Fruit fly (Drosophila melanogaster) whole organism, prepupa: Measurements from ENCODE around the gene CG42591.

ENCODE experiments used
- CG10631 ChIP-seq: fragments of 200-800 bp; sonication (Bioruptor generic); optimal IDR thresholded peaks from 2 replicates; lab custom pipeline; 2016; ENCODE audit warnings: missing biosample characterization, missing genetic modification characterization
- CG11762 ChIP-seq: fragments of 200-800 bp; sonication (Bioruptor generic); optimal IDR thresholded peaks from 3 replicates; lab custom pipeline; 2016; ENCODE audit warnings: missing biosample characterization, missing genetic modification characterization; ENCODE audit not compliant: insufficient read depth
- CG11902 ChIP-seq: fragments of 200-800 bp; sonication (Bioruptor generic); optimal IDR thresholded peaks from 3 replicates; lab custom pipeline; 2016; ENCODE audit warnings: missing biosample characterization, missing genetic modification characterization
- CG16779 ChIP-seq: fragments of 200-800 bp; sonication (Bioruptor generic); optimal IDR thresholded peaks from 3 replicates; lab custom pipeline; 2017; ENCODE audit warnings: missing biosample characterization, mild to moderate bottlenecking, missing genetic modification characterization
- CG32006 ChIP-seq: fragments of 200-800 bp; sonication (Bioruptor generic); optimal IDR thresholded peaks from 3 replicates; lab custom pipeline; 2017; ENCODE audit warnings: missing biosample characterization, mild to moderate bottlenecking, missing genetic modification characterization
- CG4318 ChIP-seq: fragments of 200-800 bp; sonication (Bioruptor generic); optimal IDR thresholded peaks from 3 replicates; lab custom pipeline; 2017; ENCODE audit warnings: missing biosample characterization, mild to moderate bottlenecking, missing genetic modification characterization
- CG6854 ChIP-seq: fragments of 200-800 bp; sonication (Bioruptor generic); optimal IDR thresholded peaks from 2 replicates; lab custom pipeline; 2017; ENCODE audit warnings: missing biosample characterization, mild to moderate bottlenecking, missing genetic modification characterization
- CG8319 ChIP-seq: fragments of 200-800 bp; sonication (Bioruptor generic); optimal IDR thresholded peaks from 3 replicates; lab custom pipeline; 2016; ENCODE audit warnings: missing biosample characterization, missing genetic modification characterization
- CG8632 ChIP-seq: fragments of 200-800 bp; sonication (Bioruptor generic); optimal IDR thresholded peaks from 3 replicates; lab custom pipeline; 2016; ENCODE audit warnings: missing biosample characterization, missing genetic modification characterization
- CG9139 ChIP-seq: fragments of 200-800 bp; sonication (Bioruptor generic); optimal IDR thresholded peaks from 3 replicates; lab custom pipeline; 2017; ENCODE audit warnings: missing biosample characterization, mild to moderate bottlenecking, missing genetic modification characterization
- Eip93F ChIP-seq: fragments of 200-800 bp; sonication (Bioruptor generic); optimal IDR thresholded peaks from 2 replicates; lab custom pipeline; 2016; ENCODE audit warnings: missing biosample characterization, mild to moderate bottlenecking, missing genetic modification characterization
- Ets21C ChIP-seq: fragments of 200-800 bp; sonication (Bioruptor generic); optimal IDR thresholded peaks from 3 replicates; lab custom pipeline; 2016; ENCODE audit warnings: missing biosample characterization, missing genetic modification characterization
- Gug ChIP-seq: fragments of 200-800 bp; sonication (Bioruptor generic); IDR thresholded peaks from 2 replicates; pipeline ENCODE4 v1.3.6; 2022; ENCODE audit warnings: missing biosample characterization, missing genetic modification characterization
- Hr38 ChIP-seq: sonication (Bioruptor generic); optimal IDR thresholded peaks from 2 replicates; lab custom pipeline; 2016; ENCODE audit warnings: missing biosample characterization, missing genetic modification characterization
- Hr39 ChIP-seq: fragments of 200-800 bp; sonication (Bioruptor generic); optimal IDR thresholded peaks from 2 replicates; lab custom pipeline; 2016; ENCODE audit warnings: missing biosample characterization, missing genetic modification characterization
- Hr4 ChIP-seq: fragments of 200-800 bp; sonication (Bioruptor generic); optimal IDR thresholded peaks from 3 replicates; lab custom pipeline; 2016; ENCODE audit warnings: missing biosample characterization, missing genetic modification characterization
- Lpt ChIP-seq: fragments of 200-800 bp; sonication (Bioruptor generic); optimal IDR thresholded peaks from 3 replicates; lab custom pipeline; 2016; ENCODE audit warnings: missing biosample characterization, missing genetic modification characterization
- Met ChIP-seq: fragments of 200-800 bp; sonication (Bioruptor generic); optimal IDR thresholded peaks from 3 replicates; lab custom pipeline; 2016; ENCODE audit warnings: missing biosample characterization, missing genetic modification characterization
- OdsH ChIP-seq: fragments of 200-800 bp; sonication (Bioruptor generic); optimal IDR thresholded peaks from 3 replicates; lab custom pipeline; 2016; ENCODE audit warnings: missing biosample characterization, missing genetic modification characterization
- Sox102F ChIP-seq: fragments of 200-800 bp; sonication (Bioruptor generic); optimal IDR thresholded peaks from 2 replicates; lab custom pipeline; 2016; ENCODE audit warnings: missing biosample characterization, mild to moderate bottlenecking, missing genetic modification characterization
- Sox14 ChIP-seq: fragments of 200-800 bp; sonication (Bioruptor generic); optimal IDR thresholded peaks from 3 replicates; lab custom pipeline; 2016; ENCODE audit warnings: missing biosample characterization, missing genetic modification characterization
- dac ChIP-seq: fragments of 200-800 bp; sonication (Bioruptor generic); optimal IDR thresholded peaks from 2 replicates; lab custom pipeline; 2017; ENCODE audit warnings: missing biosample characterization, mild to moderate bottlenecking, missing genetic modification characterization
- dsx ChIP-seq: fragments of 200-800 bp; optimal IDR thresholded peaks from 3 replicates; lab custom pipeline; 2019; ENCODE audit warnings: missing biosample characterization, mild to moderate bottlenecking, missing genetic modification characterization, moderate library complexity; ENCODE audit not compliant: poor library complexity, severe bottlenecking
- eg ChIP-seq: fragments of 200-800 bp; sonication (Bioruptor generic); IDR thresholded peaks from 3 replicates; pipeline ENCODE4 v1.3.6; 2022; ENCODE audit warnings: missing biosample characterization, missing genetic modification characterization
- esn ChIP-seq: fragments of 200-800 bp; sonication (Bioruptor generic); optimal IDR thresholded peaks from 2 replicates; lab custom pipeline; 2016; ENCODE audit warnings: missing biosample characterization, mild to moderate bottlenecking, missing genetic modification characterization, moderate library complexity
- fd59A ChIP-seq: fragments of 200-800 bp; sonication (Bioruptor generic); optimal IDR thresholded peaks from 2 replicates; lab custom pipeline; 2017; ENCODE audit warnings: missing biosample characterization, mild to moderate bottlenecking, missing genetic modification characterization, missing genetic modification reagents
- fd85E ChIP-seq: fragments of 200-800 bp; sonication (Bioruptor generic); optimal IDR thresholded peaks from 3 replicates; lab custom pipeline; 2016; ENCODE audit warnings: missing biosample characterization, missing genetic modification characterization
- lz ChIP-seq: fragments of 200-800 bp; sonication (Bioruptor generic); optimal IDR thresholded peaks from 3 replicates; lab custom pipeline; 2016; ENCODE audit warnings: missing biosample characterization, missing genetic modification characterization
- salr ChIP-seq, 2 experiments: fragments of 200-800 bp; sonication (Bioruptor generic); optimal IDR thresholded peaks; 3 replicates each; lab custom pipeline; 2016 to 2018; ENCODE audit warnings: missing biosample characterization in 2 of 2, missing genetic modification characterization in 2 of 2, mild to moderate bottlenecking in 1 of 2
- spab ChIP-seq: fragments of 200-800 bp; sonication (Bioruptor generic); optimal IDR thresholded peaks from 2 replicates; lab custom pipeline; 2017; ENCODE audit warnings: missing biosample characterization, mild to moderate bottlenecking, missing genetic modification characterization, missing genetic modification reagents

CG42591 gene

DNA sequence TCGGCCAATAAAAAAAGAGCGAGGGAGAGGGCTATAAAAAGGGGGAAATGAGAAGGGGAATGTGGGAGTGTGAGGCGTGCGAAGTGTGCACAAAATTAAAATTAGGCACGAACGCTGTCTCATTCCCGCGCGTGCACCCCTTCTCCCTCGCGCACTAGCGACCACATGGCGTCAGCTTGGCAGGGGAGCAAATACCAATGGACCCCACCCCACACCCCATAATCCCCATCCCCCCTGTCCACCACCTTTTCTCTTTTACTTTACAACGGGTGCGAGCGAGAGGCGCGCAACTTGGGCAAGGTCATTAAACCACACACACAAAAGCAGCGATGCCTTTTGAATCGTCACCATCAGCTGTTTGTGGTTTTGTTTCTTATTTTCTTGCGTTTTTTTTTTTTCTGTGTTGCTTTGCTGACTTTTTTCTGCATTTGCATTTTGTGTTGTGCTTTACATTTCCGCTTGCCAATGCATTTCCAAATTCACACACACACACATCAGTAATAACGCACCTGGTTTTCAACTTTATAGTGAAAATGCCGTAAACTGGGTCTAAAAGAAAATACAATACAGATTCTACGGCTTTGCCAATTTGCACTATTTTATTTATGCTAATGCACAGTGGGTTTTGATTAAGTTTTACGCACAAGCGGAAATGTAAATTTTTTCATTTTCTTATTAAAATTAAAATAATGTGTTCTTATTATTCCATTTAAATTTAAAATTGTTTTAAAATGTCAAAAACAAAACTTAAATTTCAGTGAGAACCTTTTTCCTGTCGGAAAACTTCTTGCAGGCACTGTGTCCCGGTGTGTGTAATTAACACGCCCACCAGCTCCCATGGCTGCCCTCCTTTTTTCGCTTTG lies 45.3 kb downstream of the CG42591 start (continued):
- peak; percentile 70 for TF ChIP-seq Sox102F
- peak; percentile 48 for TF ChIP-seq spab (GFP tag; lab: Kevin White, UChicago)
- TF ChIP-seq CG11762 (GFP tag; lab: Kevin White, UChicago), result peak; percentile 45
- no peak for TF ChIP-seq Hr38
- TF ChIP-seq Ets21C, result peak; percentile 41
- TF ChIP-seq Hr4 (GFP tag; lab: Kevin White, UChicago), result peak; percentile 65
- TF ChIP-seq Eip93F, result no peak
- TF ChIP-seq Lpt (GFP tag; lab: Kevin White, UChicago), result peak; percentile 25
- TF ChIP-seq CG10631 (GFP tag; lab: Kevin White, UChicago), result peak; percentile 57
- peak; percentile 66 for TF ChIP-seq Sox14
- peak; percentile 17 for TF ChIP-seq CG4318 (GFP tag; lab: Kevin White, UChicago)
- TF ChIP-seq Met (GFP tag; lab: Kevin White, UChicago), result peak; percentile 68
- TF ChIP-seq fd85E, result no peak
- TF ChIP-seq CG6854 (GFP tag; lab: Kevin White, UChicago), result no peak
- TF ChIP-seq dsx (GFP tag; lab: Kevin White, UChicago), result peak; percentile 25
- peak; percentile 15 for TF ChIP-seq CG11902
- peak; percentile 73 for TF ChIP-seq OdsH (GFP tag; lab: Kevin White, UChicago)
- peak; percentile 19 for TF ChIP-seq CG9139
- peak; percentile 67; the same call in 2 of the 3 replicates for TF ChIP-seq eg (GFP tag; lab: Robert Waterston, UW)
- peak; percentile 45 for TF ChIP-seq fd59A
- TF ChIP-seq CG8632 (GFP tag; lab: Kevin White, UChicago), result peak; percentile 47
- peak; percentile 70 for TF ChIP-seq CG32006 (GFP tag; lab: Kevin White, UChicago)
- peak; percentile 21 for TF ChIP-seq CG16779 (tag; lab: Kevin White, UChicago)
- peak; percentile 38; the same call in 1 of the 2 replicates for TF ChIP-seq Gug (GFP tag; lab: Robert Waterston, UW)
- peak; percentile 75 for TF ChIP-seq esn (GFP tag; lab: Kevin White, UChicago)
- peak; percentile 72 for TF ChIP-seq lz (GFP tag; lab: Kevin White, UChicago)
- peak in 1 of 2 experiments; percentile 49 for TF ChIP-seq salr (GFP tag; optimal IDR thresholded peaks at IDR 0.05; lab: Kevin White, UChicago)
- peak; percentile 66 for TF ChIP-seq Hr39 (GFP tag; lab: Kevin White, UChicago)
- no peak for TF ChIP-seq dac
- no peak for TF ChIP-seq CG8319 (GFP tag; lab: Kevin White, UChicago)
